Fruit fly (Drosophila melanogaster): ENCODE results near the gene CLIP-190.

Gene CLIP-190

DNA sequence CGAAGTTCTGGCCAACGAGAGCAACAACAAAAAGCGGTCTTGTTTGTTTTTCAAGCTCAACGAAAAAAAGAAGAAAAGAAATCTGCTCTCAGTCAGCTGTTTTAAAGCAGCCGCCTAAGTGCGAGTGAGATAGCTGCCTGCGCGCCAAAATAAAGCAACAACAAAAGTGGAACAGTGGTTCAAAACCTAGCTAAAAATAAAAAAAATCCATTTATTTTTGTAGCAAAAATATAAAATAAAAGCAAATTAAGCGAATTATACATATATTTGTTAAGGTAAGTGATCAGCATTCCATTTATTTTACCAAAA lies 675 bp downstream of the CLIP-190 start (continued):
- TF ChIP-seq Dbx (GFP tag; IDR thresholded peaks at IDR 0.05): no peak
- no peak for TF ChIP-seq GATAe (GFP tag; conservative IDR thresholded peaks at IDR 0.05)
- no peak for TF ChIP-seq CG7357 (GFP tag; IDR thresholded peaks at IDR 0.05)
- TF ChIP-seq HmgZ (tag; optimal IDR thresholded peaks at IDR 0.05): no peak
- TF ChIP-seq CG15479 (GFP tag; optimal IDR thresholded peaks at IDR 0.05): no peak
- no peak for TF ChIP-seq Fer3 (tag; optimal IDR thresholded peaks at IDR 0.05)
- TF ChIP-seq Sin3A (optimal IDR thresholded peaks at IDR 0.05): no peak
- TF ChIP-seq CG4404 (GFP tag; IDR thresholded peaks at IDR 0.05): no peak
- 0 out of 3 replicates have a peak, but pooled peaks have one; percentile 13 for TF ChIP-seq dysf (GFP tag; IDR thresholded peaks at IDR 0.05)
- TF ChIP-seq CG17186 (GFP tag; optimal IDR thresholded peaks at IDR 0.05): no peak
- TF ChIP-seq Dip3 (GFP tag; optimal IDR thresholded peaks at IDR 0.05): no peak
- no peak for TF ChIP-seq CG2199 (GFP tag; IDR thresholded peaks at IDR 0.05)
- no peak for TF ChIP-seq her (GFP tag; optimal IDR thresholded peaks at IDR 0.05)
- no peak for TF ChIP-seq Xbp1 (GFP tag; optimal IDR thresholded peaks at IDR 0.05)
- no peak for TF ChIP-seq lov (optimal IDR thresholded peaks at IDR 0.05)
- no peak for TF ChIP-seq lov (GFP tag; IDR thresholded peaks at IDR 0.05)
- no peak for TF ChIP-seq CG10565 (GFP tag; optimal IDR thresholded peaks at IDR 0.05)
- no peak for TF ChIP-seq CG2202 (tag; optimal IDR thresholded peaks at IDR 0.05)
- peak; percentile 27 for TF ChIP-seq CG2678 (tag; optimal IDR thresholded peaks at IDR 0.05)
- peak; percentile 3 for TF ChIP-seq corto (GFP tag; optimal IDR thresholded peaks at IDR 0.05)
- TF ChIP-seq dmrt11E (tag; optimal IDR thresholded peaks at IDR 0.05): no peak
- no peak; the same call in 2 of the 3 replicates for TF ChIP-seq tgo (GFP tag; IDR thresholded peaks at IDR 0.05)
- no peak for TF ChIP-seq p53 (GFP tag; optimal IDR thresholded peaks at IDR 0.05)
- no peak for TF ChIP-seq grn (GFP tag; optimal IDR thresholded peaks at IDR 0.05)

DNA sequence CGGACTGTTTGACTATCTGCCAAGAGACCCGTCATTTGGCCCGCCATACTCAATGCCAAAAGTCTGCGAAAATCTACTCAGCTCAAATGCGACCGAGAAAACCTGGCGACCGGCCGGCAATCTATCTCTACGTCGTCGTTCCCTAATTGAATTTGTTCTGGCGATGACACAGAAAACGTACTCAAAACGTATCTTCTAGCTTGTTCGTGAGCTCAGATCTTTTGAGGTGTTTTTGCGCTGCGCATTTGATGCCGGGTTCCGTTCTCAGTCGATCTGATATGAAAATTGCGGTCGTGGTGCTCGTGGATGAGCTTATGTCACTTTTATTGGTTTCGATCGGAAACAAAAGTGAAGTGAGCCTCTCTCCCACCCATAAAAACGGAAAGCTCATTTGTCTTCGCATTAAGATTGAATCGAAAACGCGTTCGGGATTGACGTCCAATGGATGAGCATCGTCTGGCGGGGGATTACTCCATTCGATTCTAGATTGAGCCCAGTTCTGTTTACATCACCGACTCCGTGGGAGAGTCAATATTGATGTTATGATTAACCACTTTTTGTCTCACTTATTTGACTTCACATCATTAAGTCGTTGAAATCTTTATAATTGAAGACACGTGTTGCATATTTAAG lies 3.4 kb downstream of the CLIP-190 start:
- peak; percentile 16 for TF ChIP-seq gro (GFP tag; optimal IDR thresholded peaks at IDR 0.05)
- TF ChIP-seq gem (tag; optimal IDR thresholded peaks at IDR 0.05): peak; percentile 10
- TF ChIP-seq CG30403 (GFP tag; optimal IDR thresholded peaks at IDR 0.05): no peak
- peak; percentile 54 for TF ChIP-seq CG12769 (tag; optimal IDR thresholded peaks at IDR 0.05)
- peak; percentile 85 for TF ChIP-seq Med (GFP tag)
- TF ChIP-seq Asciz (GFP tag; optimal IDR thresholded peaks at IDR 0.05): peak; percentile 49
- TF ChIP-seq CG34376 (GFP tag; optimal IDR thresholded peaks at IDR 0.05): peak; percentile 55
- no peak for TF ChIP-seq trh (GFP tag; optimal IDR thresholded peaks at IDR 0.05)
- TF ChIP-seq pb (GFP tag; optimal IDR thresholded peaks at IDR 0.05): no peak
- TF ChIP-seq mirr (GFP tag; optimal IDR thresholded peaks at IDR 0.05): peak; percentile 15
- peak; percentile 22 for TF ChIP-seq HHEX (GFP tag; optimal IDR thresholded peaks at IDR 0.05)
- 0 out of 3 replicates have a peak, but pooled peaks have one; percentile 26 for TF ChIP-seq Dbx (GFP tag; IDR thresholded peaks at IDR 0.05)
- peak; percentile 3 for TF ChIP-seq CG1647 (GFP tag; optimal IDR thresholded peaks at IDR 0.05)
- TF ChIP-seq wdn (GFP tag; IDR thresholded peaks at IDR 0.05): 0 out of 2 replicates have a peak, but pooled peaks have one; percentile 12
- peak; percentile 5 for TF ChIP-seq CG1792 (GFP tag; optimal IDR thresholded peaks at IDR 0.05)
- peak; percentile 27 for TF ChIP-seq ATbp (GFP tag; optimal IDR thresholded peaks at IDR 0.05)
- TF ChIP-seq CG17385 (GFP tag; optimal IDR thresholded peaks at IDR 0.05): peak; percentile 5
- peak; percentile 44 for TF ChIP-seq PHDP (tag; optimal IDR thresholded peaks at IDR 0.05)
- no peak for TF ChIP-seq CG43689 (GFP tag; IDR thresholded peaks at IDR 0.05)
- TF ChIP-seq CG11504 (tag; optimal IDR thresholded peaks at IDR 0.05): peak; percentile 18
- TF ChIP-seq CG13296 (GFP tag; optimal IDR thresholded peaks at IDR 0.05): peak; percentile 34
- peak in 1 of 2 experiments; percentile 12 for TF ChIP-seq dpn (GFP tag; optimal IDR thresholded peaks at IDR 0.05)
- TF ChIP-seq CG6765 (GFP tag; optimal IDR thresholded peaks at IDR 0.05): peak; percentile 19
- peak; percentile 77 for TF ChIP-seq schlank (tag; optimal IDR thresholded peaks at IDR 0.05)
- peak; percentile 43 for TF ChIP-seq wek (GFP tag; optimal IDR thresholded peaks at IDR 0.05)
- peak; percentile 31 for TF ChIP-seq oc (tag; optimal IDR thresholded peaks at IDR 0.05)
- no peak for TF ChIP-seq scrt (GFP tag; optimal IDR thresholded peaks at IDR 0.05)
- no peak for TF ChIP-seq CG4730 (GFP tag; IDR thresholded peaks at IDR 0.05)
- TF ChIP-seq org-1 (GFP tag; optimal IDR thresholded peaks at IDR 0.05): peak; percentile 9
